Worm (Caenorhabditis elegans) whole organism, early embryonic: ENCODE results near the gene F22E12.3.

ENCODE experiments used
- B0310.2 ChIP-seq: sonication (generic microtip); optimal IDR thresholded peaks from 2 replicates; lab custom pipeline; 2016; ENCODE audit warnings: mild to moderate bottlenecking, missing genetic modification characterization, missing compliant biosample characterization
- F13C5.2 ChIP-seq: sonication (generic microtip); optimal IDR thresholded peaks from 2 replicates; lab custom pipeline; 2017; ENCODE audit warnings: mild to moderate bottlenecking, missing genetic modification characterization, inconsistent platforms, missing compliant biosample characterization
- aly-1 ChIP-seq: sonication (generic microtip); optimal IDR thresholded peaks from 2 replicates; lab custom pipeline; 2016; ENCODE audit warnings: missing genetic modification characterization, missing compliant biosample characterization
- ama-1 ChIP-seq: fragments of 150-350 bp; optimal IDR thresholded peaks from 2 replicates; lab custom pipeline; 2014
- ceh-13 ChIP-seq: fragments of 200-800 bp; sonication (Bioruptor generic); optimal IDR thresholded peaks from 2 replicates; lab custom pipeline; 2018; ENCODE audit warnings: mild to moderate bottlenecking, missing genetic modification characterization, missing compliant biosample characterization
- ceh-36 ChIP-seq: sonication (generic microtip); optimal IDR thresholded peaks from 2 replicates; lab custom pipeline; 2016; ENCODE audit warnings: missing genetic modification characterization, inconsistent platforms, missing compliant biosample characterization
- ets-7 ChIP-seq: sonication (generic microtip); optimal IDR thresholded peaks from 2 replicates; lab custom pipeline; 2016; ENCODE audit warnings: missing genotype, missing genetic modification characterization, missing compliant biosample characterization
- flt-1 ChIP-seq: fragments of 200-800 bp; sonication (Bioruptor generic); IDR thresholded peaks from 2 replicates; pipeline ENCODE4 v1.3.6; 2022; ENCODE audit warnings: missing genetic modification characterization, missing compliant biosample characterization
- hmbx-1 ChIP-seq: sonication (generic microtip); optimal IDR thresholded peaks from 2 replicates; lab custom pipeline; 2016; ENCODE audit warnings: mild to moderate bottlenecking, missing genetic modification characterization, missing compliant biosample characterization
- hmg-4 ChIP-seq: fragments of 200-800 bp; sonication (Bioruptor generic); optimal IDR thresholded peaks from 2 replicates; lab custom pipeline; 2018; ENCODE audit warnings: mild to moderate bottlenecking, missing genetic modification characterization, missing compliant biosample characterization
- hnd-1 ChIP-seq: sonication (generic microtip); optimal IDR thresholded peaks from 2 replicates; lab custom pipeline; 2016; ENCODE audit warnings: missing genetic modification characterization, missing compliant biosample characterization
- pes-1 ChIP-seq: fragments of 200-800 bp; sonication (Bioruptor generic); IDR thresholded peaks from 2 replicates; pipeline ENCODE4 v1.3.6; 2022; ENCODE audit warnings: missing genetic modification reagents, missing genetic modification characterization, missing compliant biosample characterization
- scrt-1 ChIP-seq: fragments of 200-800 bp; sonication (Bioruptor generic); IDR thresholded peaks from 2 replicates; pipeline ENCODE4 v1.3.6; 2022; ENCODE audit warnings: missing genetic modification characterization, missing compliant biosample characterization
- sea-1 ChIP-seq: fragments of 200-800 bp; sonication (Bioruptor generic); conservative IDR thresholded peaks from 2 replicates; pipeline ENCODE4 v1.3.6; 2022; ENCODE audit warnings: missing genetic modification characterization, missing compliant biosample characterization
- tbx-11 ChIP-seq: fragments of 200-800 bp; sonication (Bioruptor generic); IDR thresholded peaks from 2 replicates; pipeline ENCODE4 v1.3.6; 2022; ENCODE audit warnings: missing genetic modification characterization, missing compliant biosample characterization
- tbx-37 ChIP-seq: fragments of 200-800 bp; sonication (Bioruptor generic); conservative IDR thresholded peaks from 2 replicates; pipeline ENCODE4 v1.3.6; 2022; ENCODE audit warnings: missing genetic modification reagents, missing genetic modification characterization, missing compliant biosample characterization
- tra-4 ChIP-seq: sonication (generic microtip); optimal IDR thresholded peaks from 2 replicates; lab custom pipeline; 2017; ENCODE audit warnings: missing genetic modification characterization, missing compliant biosample characterization

The F22E12.3 gene

DNA sequence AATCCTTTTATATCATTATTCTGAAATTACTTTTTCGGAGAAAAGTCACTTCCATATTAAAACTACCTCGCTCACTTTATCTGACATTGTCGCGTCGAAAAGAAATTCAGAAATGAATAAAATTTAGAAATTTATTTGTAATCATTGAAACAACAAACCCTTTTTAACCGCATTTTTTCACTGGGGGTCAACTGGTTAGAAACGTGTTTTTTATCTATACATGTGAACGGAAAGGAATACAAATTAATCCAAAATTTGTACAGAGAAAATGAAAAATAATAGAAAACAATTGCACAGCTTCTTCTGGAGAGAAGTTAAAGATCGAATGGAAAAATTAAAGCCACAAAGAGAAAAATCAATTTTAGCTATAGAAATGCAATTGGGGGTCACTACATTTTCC lies 34.6 kb downstream of the F22E12.3 start, which contains the start of gene tag-314:
TSS of gene tag-314 (minus strand) at position 101 of the 400 bp plus-strand sequence.
- TF ChIP-seq pes-1 (GFP tag; lab: Robert Waterston, UW) (no peak), ceh-36 (tag; lab: Kevin White, UChicago) (no peak), ets-7 (no peak)

ce11 chrV:10426253-10426652 lies 36.9 kb downstream of the F22E12.3 start, which contains the start of gene apc-10:
Gene apc-10, minus strand, starts transcription at chrV:10426353.
- TF ChIP-seq tbx-11 (GFP tag; lab: Robert Waterston, UW) (no peak), F13C5.2 (tag; lab: Kevin White, UChicago) (no peak), ceh-36 (tag; lab: Kevin White, UChicago) (no peak), flt-1 (GFP tag; lab: Robert Waterston, UW) (no peak), B0310.2 (tag; lab: Kevin White, UChicago) (no peak), sea-1 (GFP tag; lab: Robert Waterston, UW) (no peak), tra-4 (tag; lab: Kevin White, UChicago) (no peak), pes-1 (GFP tag; lab: Robert Waterston, UW) (no peak), hmg-4 (GFP tag; lab: Kevin White, UChicago) (no peak), aly-1 (tag; lab: Kevin White, UChicago) (no peak), ama-1 (no peak), ceh-13 (no peak), hnd-1 (no peak), tbx-37 (GFP tag; lab: Robert Waterston, UW) (no peak), ets-7 (no peak), hmbx-1 (no peak), scrt-1 (GFP tag; lab: Robert Waterston, UW) (no peak)

DNA sequence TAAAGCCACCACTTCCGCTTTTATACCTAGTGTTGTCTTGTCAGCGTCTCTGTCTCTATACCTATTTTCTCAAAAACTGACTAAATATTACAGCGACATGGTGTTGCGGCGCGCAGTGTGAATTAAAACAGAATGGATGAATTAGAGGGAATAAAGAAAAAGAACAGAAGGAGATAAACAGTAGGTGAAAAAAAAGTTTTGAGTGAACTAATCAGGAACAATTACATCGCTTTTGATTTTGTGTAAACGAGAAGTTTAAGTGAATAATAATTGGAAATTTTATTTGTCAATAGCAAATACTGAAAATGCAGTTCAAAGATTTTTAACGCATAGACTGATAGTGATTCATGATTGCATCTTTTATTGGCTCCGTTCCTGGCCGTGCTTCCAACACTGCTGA lies 38.1 kb downstream of the F22E12.3 start, which contains the start of gene col-12:
TSS of gene col-12 (minus strand) at position 101 of the 400 bp plus-strand sequence.
- TF ChIP-seq tbx-11 (GFP tag; lab: Robert Waterston, UW) (no peak), hmbx-1 (no peak), hmg-4 (GFP tag; lab: Kevin White, UChicago) (no peak), tbx-37 (GFP tag; lab: Robert Waterston, UW) (no peak), sea-1 (GFP tag; lab: Robert Waterston, UW) (no peak), tra-4 (tag; lab: Kevin White, UChicago) (no peak), flt-1 (GFP tag; lab: Robert Waterston, UW) (no peak), ama-1 (no peak), F13C5.2 (tag; lab: Kevin White, UChicago) (no peak)

- TF ChIP-seq B0310.2 (tag; lab: Kevin White, UChicago) (no peak), scrt-1 (GFP tag; lab: Robert Waterston, UW) (no peak), hnd-1 (no peak), hmg-4 (GFP tag; lab: Kevin White, UChicago) (no peak), F13C5.2 (tag; lab: Kevin White, UChicago) (no peak)
Measured at ce11 chrV:10423511-10423910, 39.7 kb downstream of the F22E12.3 start.

ce11 chrV:10421802-10422201 lies 41.4 kb downstream of the F22E12.3 start, which contains the start of gene col-13:
Gene col-13, minus strand, starts transcription at chrV:10421902.
- TF ChIP-seq hmg-4 (GFP tag; lab: Kevin White, UChicago) (no peak), F13C5.2 (tag; lab: Kevin White, UChicago) (no peak), hmbx-1 (no peak), tra-4 (tag; lab: Kevin White, UChicago) (no peak), flt-1 (GFP tag; lab: Robert Waterston, UW) (no peak), hnd-1 (no peak), sea-1 (GFP tag; lab: Robert Waterston, UW) (no peak), ceh-13 (no peak), tbx-11 (GFP tag; lab: Robert Waterston, UW) (no peak), tbx-37 (GFP tag; lab: Robert Waterston, UW) (no peak), ceh-36 (tag; lab: Kevin White, UChicago) (no peak), scrt-1 (GFP tag; lab: Robert Waterston, UW) (no peak), ama-1 (no peak), ets-7 (no peak), B0310.2 (tag; lab: Kevin White, UChicago) (no peak), pes-1 (GFP tag; lab: Robert Waterston, UW) (no peak), aly-1 (tag; lab: Kevin White, UChicago) (no peak)

DNA sequence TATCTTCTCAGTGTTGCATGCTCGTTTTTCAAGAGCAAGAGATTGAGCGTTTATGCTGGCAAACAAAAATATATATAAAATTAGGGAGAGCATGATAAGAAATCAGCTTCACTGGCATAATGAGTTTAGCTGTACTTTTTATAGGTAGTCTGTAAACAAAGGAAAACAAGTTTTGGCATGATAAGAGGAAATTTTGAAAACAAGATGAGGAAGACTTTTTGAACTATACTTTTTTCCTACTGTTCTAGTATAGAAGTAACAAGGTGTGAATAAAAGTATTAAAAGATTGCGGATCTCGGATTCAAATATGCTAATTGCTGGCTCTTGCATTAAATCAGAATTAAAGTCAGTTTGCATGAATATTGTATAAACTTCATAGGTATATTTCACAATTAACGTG lies 44.2 kb downstream of the F22E12.3 start, which contains the start of gene F15H10.5:
TSS of gene F15H10.5 (minus strand) at position 101 of the 400 bp plus-strand sequence.
- TF ChIP-seq ama-1 (no peak), flt-1 (GFP tag; lab: Robert Waterston, UW) (no peak), tbx-11 (GFP tag; lab: Robert Waterston, UW) (no peak), hmg-4 (GFP tag; lab: Kevin White, UChicago) (no peak), pes-1 (GFP tag; lab: Robert Waterston, UW) (no peak), ceh-36 (tag; lab: Kevin White, UChicago) (no peak), aly-1 (tag; lab: Kevin White, UChicago) (no peak), F13C5.2 (tag; lab: Kevin White, UChicago) (no peak), hnd-1 (no peak), scrt-1 (GFP tag; lab: Robert Waterston, UW) (no peak), tra-4 (tag; lab: Kevin White, UChicago) (no peak), ceh-13 (no peak), B0310.2 (tag; lab: Kevin White, UChicago) (no peak), hmbx-1 (no peak), tbx-37 (GFP tag; lab: Robert Waterston, UW) (no peak), sea-1 (GFP tag; lab: Robert Waterston, UW) (no peak)

- no peak for TF ChIP-seq tra-4 (tag; lab: Kevin White, UChicago)
- no peak for TF ChIP-seq ets-7
- no peak for TF ChIP-seq sea-1 (GFP tag; lab: Robert Waterston, UW)
- TF ChIP-seq tbx-11 (GFP tag; lab: Robert Waterston, UW): no peak
- TF ChIP-seq flt-1 (GFP tag; lab: Robert Waterston, UW): no peak
- TF ChIP-seq hnd-1: no peak
- no peak for TF ChIP-seq scrt-1 (GFP tag; lab: Robert Waterston, UW)
- TF ChIP-seq hmbx-1: no peak
- TF ChIP-seq ama-1: no peak
- TF ChIP-seq pes-1 (GFP tag; lab: Robert Waterston, UW): no peak
- TF ChIP-seq ceh-13: no peak
- TF ChIP-seq tbx-37 (GFP tag; lab: Robert Waterston, UW): no peak
- no peak for TF ChIP-seq ceh-36 (tag; lab: Kevin White, UChicago)
- TF ChIP-seq B0310.2 (tag; lab: Kevin White, UChicago): no peak
- TF ChIP-seq aly-1 (tag; lab: Kevin White, UChicago): no peak
Measured at ce11 chrV:10416925-10417324, 46.3 kb downstream of the F22E12.3 start, which contains the start of gene F15H10.10. Gene F15H10.10, minus strand, starts transcription at chrV:10417025.
